Fruit fly (Drosophila melanogaster) Kc167 (cell line): ENCODE data around the gene CG43051.

Source experiments
- Myc ChIP-seq: fragments of >200 bp; optimal IDR thresholded peaks from 2 replicates; lab custom pipeline; 2017; ENCODE audit warnings: missing external identifiers
- Sin3A ChIP-seq: fragments of >200 bp; optimal IDR thresholded peaks from 2 replicates; lab custom pipeline; 2018; ENCODE audit warnings: missing external identifiers
- h ChIP-seq: fragments of >200 bp; optimal IDR thresholded peaks from 3 replicates; lab custom pipeline; 2018; ENCODE audit warnings: missing external identifiers
- insv ChIP-seq: fragments of >200 bp; optimal IDR thresholded peaks from 3 replicates; lab custom pipeline; 2018; ENCODE audit warnings: missing external identifiers
- psq ChIP-seq: fragments of >200 bp; optimal IDR thresholded peaks from 2 replicates; lab custom pipeline; 2017; ENCODE audit warnings: missing external identifiers
- ttk ChIP-seq: sonication (Bioruptor generic); optimal IDR thresholded peaks from 2 replicates; lab custom pipeline; 2017; ENCODE audit warnings: missing external identifiers

DNA sequence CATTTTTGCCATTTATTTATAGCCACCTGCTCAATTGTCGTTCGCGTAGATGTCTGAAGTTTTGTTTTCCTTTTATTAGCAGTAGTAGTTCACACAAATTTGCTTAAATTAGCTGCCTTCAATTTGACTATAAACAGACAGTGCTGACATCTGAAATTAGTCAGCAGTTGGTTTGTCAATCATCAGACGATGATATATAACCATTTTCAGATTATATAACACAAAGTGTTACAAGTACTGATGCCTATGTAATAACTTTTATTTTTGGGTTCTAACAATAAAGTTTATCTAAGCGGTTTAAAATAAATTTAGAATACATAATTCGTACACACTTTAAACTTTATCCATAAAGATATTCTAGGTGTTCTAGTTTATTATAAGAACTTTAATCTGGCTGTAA is 26.0 kb upstream of the CG43051 start:
- TF ChIP-seq Myc (lab: Kevin White, UChicago) (no peak), h (no peak), psq (no peak), ttk (lab: Kevin White, UChicago) (no peak), insv (lab: Kevin White, UChicago) (no peak), Sin3A (lab: Kevin White, UChicago) (no peak)
